Worm (Caenorhabditis elegans) whole organism, mixed stage, embryonic: ENCODE measurements around the gene ctsa-3.1.

Source experiments
- cnd-1 ChIP-seq: fragments of 200-800 bp; sonication (Bioruptor generic); optimal IDR thresholded peaks from 2 replicates; lab custom pipeline; 2018; ENCODE audit warnings: mild to moderate bottlenecking, missing genetic modification characterization, missing compliant biosample characterization
- lsy-2 ChIP-seq: fragments of 150-350 bp; optimal IDR thresholded peaks from 2 replicates; lab custom pipeline; 2014; ENCODE audit warnings: missing biosample characterization, missing genetic modification characterization
- pha-4 ChIP-seq: fragments of 150-350 bp; optimal IDR thresholded peaks from 2 replicates; lab custom pipeline; 2018; ENCODE audit warnings: missing biosample characterization, missing genetic modification reagents, missing genetic modification characterization
- unc-39 ChIP-seq: fragments of 150-350 bp; optimal IDR thresholded peaks from 2 replicates; lab custom pipeline; 2014; ENCODE audit warnings: missing biosample characterization, missing genetic modification characterization

- no peak for TF ChIP-seq cnd-1 (tag; lab: Kevin White, UChicago)
- no peak for TF ChIP-seq lsy-2
- TF ChIP-seq pha-4 (tag; lab: Kevin White, UChicago), result no peak
- TF ChIP-seq unc-39 (tag; lab: Kevin White, UChicago), result no peak
These were observed 10.1 kb downstream of the ctsa-3.1 start for ce11 chrII:7242754-7243153.
